Worm (Caenorhabditis elegans) whole organism, young adult: ENCODE measurements around the gene T09E8.4.

ENCODE experiments used
- F57C9.4 ChIP-seq: sonication (generic microtip); optimal IDR thresholded peaks from 2 replicates; lab custom pipeline; 2017; ENCODE audit warnings: mild to moderate bottlenecking, missing genetic modification characterization, missing compliant biosample characterization
- ama-1 ChIP-seq, 3 experiments: fragments of 150-350 bp in 1 of 3; sonication (generic microtip) in 2 of 3; optimal IDR thresholded peaks; 2 replicates each; lab custom pipeline; 2014 to 2018; ENCODE audit warnings: missing biosample characterization in 2 of 3, missing genetic modification characterization in 2 of 3, missing genetic modification reagents in 2 of 3
- madf-8 ChIP-seq: fragments of 200-800 bp; sonication (Bioruptor generic); conservative IDR thresholded peaks from 2 replicates; pipeline ENCODE4 v1.3.6; 2022; ENCODE audit warnings: missing genetic modification reagents, missing genetic modification characterization, missing compliant biosample characterization
- unc-130 ChIP-seq: sonication (generic microtip); optimal IDR thresholded peaks from 2 replicates; lab custom pipeline; 2016; ENCODE audit warnings: missing genetic modification reagents, missing genetic modification characterization, missing compliant biosample characterization

ce11 chrV:13165244-13165643 lies 18.8 kb downstream of the T09E8.4 start:
- TF ChIP-seq ama-1 (optimal IDR thresholded peaks at IDR 0.05; lab: Kevin White, UChicago) (no peak), ama-1 (GFP tag; optimal IDR thresholded peaks at IDR 0.05; lab: Kevin White, UChicago) (no peak), F57C9.4 (no peak), unc-130 (GFP tag; lab: Kevin White, UChicago) (no peak), madf-8 (GFP tag; lab: Robert Waterston, UW) (no peak)
